Worm (Caenorhabditis elegans): Measurements from ENCODE around the gene Y52E8A.1.

ce11 chrII:4319537-4320019, 2.3 kb upstream of the Y52E8A.1 start, which contains the start of gene Y52E8A.6:
- TF ChIP-seq nhr-28 (tag; optimal IDR thresholded peaks at IDR 0.05) (no peak), lsy-12 (tag; optimal IDR thresholded peaks at IDR 0.05) (no peak), nhr-23 (tag; optimal IDR thresholded peaks at IDR 0.05) (no peak), mdl-1 (tag; optimal IDR thresholded peaks at IDR 0.05) (no peak), hmg-11 (tag; optimal IDR thresholded peaks at IDR 0.05) (no peak), nhr-25 (tag; optimal IDR thresholded peaks at IDR 0.05) (no peak), ztf-11 (tag; optimal IDR thresholded peaks at IDR 0.05) (no peak), lin-15B (tag; optimal IDR thresholded peaks at IDR 0.05) (no peak), skn-1 (tag; optimal IDR thresholded peaks at IDR 0.05) (no peak), ceh-28 (tag; optimal IDR thresholded peaks at IDR 0.05) (no peak), tbx-2 (tag; optimal IDR thresholded peaks at IDR 0.05) (no peak)

All from whole organism, L3 larva.